Worm (Caenorhabditis elegans) whole organism, L3 larva: Measurements from ENCODE around the gene Y48G9A.9.

ENCODE experiments used
- aly-2 ChIP-seq: fragments of 150-350 bp; optimal IDR thresholded peaks from 2 replicates; lab custom pipeline; 2014; ENCODE audit warnings: missing biosample characterization, missing genetic modification characterization
- ceh-9 ChIP-seq: sonication (generic microtip); optimal IDR thresholded peaks from 2 replicates; lab custom pipeline; 2018; ENCODE audit warnings: missing biosample characterization, missing genetic modification characterization
- elt-3 ChIP-seq, 3 experiments: fragments of 150-350 bp in 1 of 3; sonication (generic microtip) in 2 of 3; optimal IDR thresholded peaks; 2 replicates in 2 of 3; 4 replicates in 1 of 3; lab custom pipeline; 2014 to 2017; ENCODE audit warnings: missing biosample characterization in 3 of 3, missing genetic modification characterization in 3 of 3
- mdl-1 ChIP-seq: fragments of 150-350 bp; optimal IDR thresholded peaks from 2 replicates; lab custom pipeline; 2014; ENCODE audit warnings: missing biosample characterization, missing genetic modification characterization
- nhr-28 ChIP-seq: fragments of 150-350 bp; optimal IDR thresholded peaks from 2 replicates; lab custom pipeline; 2014; ENCODE audit warnings: missing biosample characterization, missing genetic modification characterization
- nhr-77 ChIP-seq: fragments of 150-350 bp; optimal IDR thresholded peaks from 2 replicates; lab custom pipeline; 2014; ENCODE audit warnings: missing biosample characterization, missing genetic modification characterization
- snpc-4 ChIP-seq: fragments of 150-350 bp; optimal IDR thresholded peaks from 2 replicates; lab custom pipeline; 2014; ENCODE audit warnings: missing biosample characterization, missing genetic modification characterization
- unc-62 ChIP-seq: fragments of 150-350 bp; sonication (generic microtip); optimal IDR thresholded peaks from 4 replicates; lab custom pipeline; 2014; ENCODE audit warnings: missing biosample characterization, missing genetic modification reagents, missing genetic modification characterization
- ztf-4 ChIP-seq: fragments of 150-350 bp; optimal IDR thresholded peaks from 2 replicates; lab custom pipeline; 2014; ENCODE audit warnings: missing biosample characterization, missing genetic modification characterization

- TF ChIP-seq ztf-4 (tag; lab: Kevin White, UChicago) = no peak
- no peak for TF ChIP-seq ceh-9
- no peak for TF ChIP-seq nhr-77
- TF ChIP-seq snpc-4 = no peak
- TF ChIP-seq unc-62 (GFP tag; lab: Kevin White, UChicago) = no peak
- no peak for TF ChIP-seq aly-2
- TF ChIP-seq elt-3 (tag; optimal IDR thresholded peaks at IDR 0.05; lab: Kevin White, UChicago) = no peak
- TF ChIP-seq nhr-28 (tag; lab: Kevin White, UChicago) = no peak
- no peak for TF ChIP-seq mdl-1 (tag; lab: Kevin White, UChicago)
Measured at ce11 chrIII:2092409-2092808, at the start of gene Y48G9A.9.
